Fruit fly (Drosophila melanogaster) whole organism, embryonic: ENCODE results near the gene CG14818.
A peak's percentile ranks its signal among the peaks of the same experiment; 100 is the strongest.

Source experiments
- CG10321 ChIP-seq: fragments of 200-800 bp; sonication (Bioruptor generic); IDR thresholded peaks from 2 replicates; pipeline ENCODE4 v1.3.6; 2022; ENCODE audit warnings: missing biosample characterization, missing genetic modification characterization
- CG11696 ChIP-seq: fragments of 200-800 bp; sonication (Bioruptor generic); IDR thresholded peaks from 2 replicates; pipeline ENCODE4 v1.3.6; 2022; ENCODE audit warnings: missing biosample characterization, missing genetic modification characterization
- CG12744 ChIP-seq: fragments of 200-800 bp; sonication (Bioruptor generic); optimal IDR thresholded peaks from 2 replicates; lab custom pipeline; 2016; ENCODE audit warnings: missing biosample characterization, missing genetic modification characterization
- CG13424 ChIP-seq: fragments of 200-800 bp; sonication (Bioruptor generic); optimal IDR thresholded peaks from 2 replicates; lab custom pipeline; 2019; ENCODE audit warnings: missing biosample characterization, mild to moderate bottlenecking, missing genetic modification characterization, moderate library complexity
- CG14710 ChIP-seq: fragments of 200-800 bp; sonication (Bioruptor generic); optimal IDR thresholded peaks from 3 replicates; lab custom pipeline; 2019; ENCODE audit warnings: missing biosample characterization, mild to moderate bottlenecking, missing genetic modification characterization, moderate library complexity
- CG15011 ChIP-seq: fragments of 200-800 bp; sonication (Bioruptor generic); optimal IDR thresholded peaks from 3 replicates; lab custom pipeline; 2018; ENCODE audit warnings: missing biosample characterization, mild to moderate bottlenecking, missing genetic modification characterization
- CG17829 ChIP-seq: fragments of 200-800 bp; optimal IDR thresholded peaks from 2 replicates; lab custom pipeline; 2019; ENCODE audit warnings: missing biosample characterization, mild to moderate bottlenecking, missing genetic modification characterization, moderate library complexity
- CG1792 ChIP-seq: fragments of 200-800 bp; sonication (Bioruptor generic); optimal IDR thresholded peaks from 2 replicates; lab custom pipeline; 2016; ENCODE audit warnings: missing biosample characterization, missing genetic modification characterization
- CG18011 ChIP-seq: fragments of 200-800 bp; sonication (Bioruptor generic); optimal IDR thresholded peaks from 2 replicates; lab custom pipeline; 2017; ENCODE audit warnings: missing biosample characterization, missing genetic modification characterization, mild to moderate bottlenecking, moderate library complexity, missing genotype
- CG2199 ChIP-seq: fragments of 200-800 bp; sonication (Bioruptor generic); IDR thresholded peaks from 3 replicates; pipeline ENCODE4 v1.3.6; 2022; ENCODE audit warnings: missing biosample characterization, missing genetic modification characterization
- CG30431 ChIP-seq: fragments of 200-800 bp; sonication (Bioruptor generic); optimal IDR thresholded peaks from 2 replicates; lab custom pipeline; 2017; ENCODE audit warnings: missing biosample characterization, missing genetic modification characterization
- CG6254 ChIP-seq: fragments of 200-800 bp; sonication (Bioruptor generic); optimal IDR thresholded peaks from 3 replicates; lab custom pipeline; 2017; ENCODE audit warnings: mild to moderate bottlenecking, missing biosample characterization, missing genetic modification reagents, missing genetic modification characterization
- CG6791 ChIP-seq: fragments of 200-800 bp; sonication (Bioruptor generic); IDR thresholded peaks from 3 replicates; pipeline ENCODE4 v1.3.6; 2022; ENCODE audit warnings: missing biosample characterization, missing genetic modification characterization; ENCODE audit not compliant: partially characterized antibody
- CG7271 ChIP-seq: fragments of 200-800 bp; sonication (Bioruptor generic); optimal IDR thresholded peaks from 2 replicates; lab custom pipeline; 2018; ENCODE audit warnings: missing biosample characterization, mild to moderate bottlenecking, missing genetic modification characterization, moderate library complexity
- CG7839 ChIP-seq: fragments of 200-800 bp; sonication (Bioruptor generic); optimal IDR thresholded peaks from 3 replicates; lab custom pipeline; 2018; ENCODE audit warnings: missing biosample characterization, mild to moderate bottlenecking, missing genetic modification characterization, moderate library complexity
- CG8290 ChIP-seq, 3 experiments: fragments of 200-800 bp; sonication (Bioruptor generic); optimal IDR thresholded peaks; 2 replicates each; lab custom pipeline; 2016 to 2019; ENCODE audit warnings: missing biosample characterization in 3 of 3, missing genetic modification characterization in 3 of 3, mild to moderate bottlenecking in 2 of 3, moderate library complexity in 1 of 3
- CG8388 ChIP-seq: fragments of 200-800 bp; sonication (Bioruptor generic); optimal IDR thresholded peaks from 2 replicates; lab custom pipeline; 2019; ENCODE audit warnings: missing biosample characterization, mild to moderate bottlenecking, missing genetic modification characterization, moderate library complexity
- CoRest ChIP-seq: fragments of 200-800 bp; sonication (Bioruptor generic); optimal IDR thresholded peaks from 3 replicates; lab custom pipeline; 2018; ENCODE audit warnings: missing biosample characterization, mild to moderate bottlenecking, missing genetic modification characterization, moderate library complexity
- Dref ChIP-seq: fragments of 200-800 bp; sonication (Bioruptor generic); IDR thresholded peaks from 2 replicates; pipeline ENCODE4 v1.3.6; 2022; ENCODE audit warnings: missing biosample characterization, missing genetic modification characterization
- HLH54F ChIP-seq: fragments of 200-800 bp; sonication (Bioruptor generic); optimal IDR thresholded peaks from 3 replicates; lab custom pipeline; 2016; ENCODE audit warnings: missing biosample characterization, missing genetic modification characterization
- Hey ChIP-seq: fragments of 200-800 bp; sonication (Bioruptor generic); optimal IDR thresholded peaks from 3 replicates; lab custom pipeline; 2018; ENCODE audit warnings: missing biosample characterization, mild to moderate bottlenecking, missing genetic modification characterization
- Lhr ChIP-seq: fragments of 200-800 bp; sonication (Bioruptor generic); optimal IDR thresholded peaks from 3 replicates; lab custom pipeline; 2017; ENCODE audit warnings: mild to moderate bottlenecking, missing biosample characterization, missing genetic modification reagents, missing genetic modification characterization
- Nf-YB ChIP-seq: fragments of 200-800 bp; sonication (Bioruptor generic); optimal IDR thresholded peaks from 3 replicates; lab custom pipeline; 2019; ENCODE audit warnings: missing biosample characterization, mild to moderate bottlenecking, missing genetic modification characterization, moderate library complexity
- Pdp1 ChIP-seq, 2 experiments: fragments of 200-800 bp; sonication (Bioruptor generic); optimal IDR thresholded peaks; 3 replicates each; lab custom pipeline; 2016; ENCODE audit warnings: missing biosample characterization in 2 of 2, missing genetic modification characterization in 2 of 2, mild to moderate bottlenecking in 1 of 2, moderate library complexity in 1 of 2
- Sry-δ ChIP-seq: fragments of 200-800 bp; sonication (Bioruptor generic); optimal IDR thresholded peaks from 2 replicates; lab custom pipeline; 2016; ENCODE audit warnings: missing biosample characterization, missing genetic modification characterization
- TFAM ChIP-seq: fragments of 200-800 bp; sonication (Bioruptor generic); optimal IDR thresholded peaks from 2 replicates; lab custom pipeline; 2017; ENCODE audit warnings: missing biosample characterization, missing genetic modification characterization, inconsistent platforms
- Vsx1 ChIP-seq: fragments of 200-800 bp; sonication (Bioruptor generic); optimal IDR thresholded peaks from 2 replicates; lab custom pipeline; 2017; ENCODE audit warnings: missing biosample characterization, mild to moderate bottlenecking, missing genetic modification characterization, missing genetic modification reagents
- Xrp1 ChIP-seq: fragments of 200-800 bp; sonication (Bioruptor generic); IDR thresholded peaks from 2 replicates; pipeline ENCODE4 v1.3.6; 2022; ENCODE audit warnings: missing biosample characterization, missing genetic modification characterization
- ab ChIP-seq: fragments of 200-800 bp; sonication (Bioruptor generic); optimal IDR thresholded peaks from 2 replicates; lab custom pipeline; 2016; ENCODE audit warnings: missing biosample characterization, missing genetic modification characterization
- bowl ChIP-seq: fragments of 200-800 bp; sonication (Bioruptor generic); IDR thresholded peaks from 2 replicates; pipeline ENCODE4 v1.3.6; 2022; ENCODE audit warnings: missing biosample characterization, missing genetic modification characterization
- cato ChIP-seq: fragments of 200-800 bp; sonication (Bioruptor generic); optimal IDR thresholded peaks from 2 replicates; lab custom pipeline; 2016; ENCODE audit warnings: missing biosample characterization, missing genetic modification characterization, borderline replicate concordance
- caup ChIP-seq: fragments of 200-800 bp; sonication (Bioruptor generic); optimal IDR thresholded peaks from 3 replicates; lab custom pipeline; 2017; ENCODE audit warnings: missing biosample characterization, mild to moderate bottlenecking, missing genetic modification characterization, moderate library complexity; ENCODE audit not compliant: severe bottlenecking
- ci ChIP-seq: fragments of 200-800 bp; sonication (Bioruptor generic); IDR thresholded peaks from 3 replicates; pipeline ENCODE4 v1.3.6; 2022; ENCODE audit warnings: missing biosample characterization, missing genetic modification characterization
- fu2 ChIP-seq: fragments of 200-800 bp; sonication (Bioruptor generic); optimal IDR thresholded peaks from 2 replicates; lab custom pipeline; 2016; ENCODE audit warnings: missing biosample characterization, missing genetic modification characterization
- gcm2 ChIP-seq: fragments of 200-800 bp; sonication (Bioruptor generic); optimal IDR thresholded peaks from 2 replicates; lab custom pipeline; 2016; ENCODE audit warnings: missing biosample characterization, missing genetic modification characterization
- gfzf ChIP-seq: fragments of 200-800 bp; sonication (Bioruptor generic); optimal IDR thresholded peaks from 2 replicates; lab custom pipeline; 2016; ENCODE audit warnings: missing biosample characterization, mild to moderate bottlenecking, missing genetic modification characterization, moderate library complexity
- ham ChIP-seq: fragments of 200-800 bp; sonication (Bioruptor generic); IDR thresholded peaks from 2 replicates; pipeline ENCODE4 v1.3.6; 2022; ENCODE audit warnings: missing biosample characterization, missing genetic modification characterization
- jing ChIP-seq: fragments of 200-800 bp; sonication (Bioruptor generic); optimal IDR thresholded peaks from 2 replicates; lab custom pipeline; 2018; ENCODE audit warnings: missing biosample characterization, mild to moderate bottlenecking, missing genetic modification characterization
- mam ChIP-seq: fragments of 200-800 bp; sonication (Bioruptor generic); optimal IDR thresholded peaks from 3 replicates; lab custom pipeline; 2016; ENCODE audit warnings: missing biosample characterization, missing genetic modification characterization
- nom ChIP-seq: fragments of 200-800 bp; sonication (Bioruptor generic); optimal IDR thresholded peaks from 2 replicates; lab custom pipeline; 2017; ENCODE audit warnings: missing biosample characterization, missing genetic modification characterization, mild to moderate bottlenecking, moderate library complexity, missing genetic modification reagents
- oc ChIP-seq: fragments of 200-800 bp; sonication (Bioruptor generic); optimal IDR thresholded peaks from 2 replicates; lab custom pipeline; 2018; ENCODE audit warnings: missing biosample characterization, mild to moderate bottlenecking, missing genetic modification characterization, moderate library complexity
- pum ChIP-seq: fragments of 200-800 bp; sonication (Bioruptor generic); optimal IDR thresholded peaks from 2 replicates; lab custom pipeline; 2016; ENCODE audit warnings: missing biosample characterization, missing genetic modification characterization
- pzg ChIP-seq: fragments of 200-800 bp; sonication (Bioruptor generic); optimal IDR thresholded peaks from 3 replicates; lab custom pipeline; 2018; ENCODE audit warnings: missing biosample characterization, mild to moderate bottlenecking, missing genetic modification characterization, moderate library complexity
- row ChIP-seq: fragments of 200-800 bp; sonication (Bioruptor generic); IDR thresholded peaks from 3 replicates; pipeline ENCODE4 v1.3.6; 2022; ENCODE audit warnings: missing biosample characterization, missing genetic modification characterization
- sens ChIP-seq: fragments of 200-800 bp; sonication (Bioruptor generic); peaks from one replicate; lab custom pipeline; 2016; ENCODE audit warnings: missing biosample characterization, missing genetic modification characterization
- sqz ChIP-seq: fragments of 200-800 bp; sonication (Bioruptor generic); optimal IDR thresholded peaks from 3 replicates; lab custom pipeline; 2018; ENCODE audit warnings: missing biosample characterization, mild to moderate bottlenecking, missing genetic modification characterization
- tap ChIP-seq: fragments of 200-800 bp; optimal IDR thresholded peaks from 3 replicates; lab custom pipeline; 2019; ENCODE audit warnings: missing biosample characterization, mild to moderate bottlenecking, missing genetic modification characterization, moderate library complexity

CG14818 gene

dm6 chrX:1830396-1831218 is 49.0 kb downstream of the CG14818 start (continued):
- TF ChIP-seq pzg (peak; percentile 18), bowl (GFP tag; lab: Robert Waterston, UW) (peak; percentile 95), CG6791 (GFP tag; lab: Robert Waterston, UW) (no peak), Hey (peak; percentile 69), Vsx1 (peak; percentile 90), Nf-YB (GFP tag; lab: Kevin White, UChicago) (peak; percentile 83), CG14710 (tag; lab: Kevin White, UChicago) (peak; percentile 90), gcm2 (GFP tag; lab: Kevin White, UChicago) (peak; percentile 95), CG7839 (tag; lab: Kevin White, UChicago) (peak; percentile 97), cato (peak; percentile 88), gfzf (GFP tag; lab: Kevin White, UChicago) (peak; percentile 10), CG12744 (GFP tag; lab: Kevin White, UChicago) (peak; percentile 94), CG1792 (GFP tag; lab: Kevin White, UChicago) (peak; percentile 89), sqz (GFP tag; lab: Kevin White, UChicago) (peak; percentile 90), caup (GFP tag; lab: Kevin White, UChicago) (peak; percentile 95), Lhr (GFP tag; lab: Kevin White, UChicago) (peak; percentile 82), CG7271 (tag; lab: Kevin White, UChicago) (peak; percentile 75), CG6254 (GFP tag; lab: Kevin White, UChicago) (peak; percentile 89), CG8290 (GFP tag; optimal IDR thresholded peaks at IDR 0.05; lab: Kevin White, UChicago) (peak; percentile 81), CG8290 (tag; optimal IDR thresholded peaks at IDR 0.05; lab: Kevin White, UChicago) (peak in 1 of 2 experiments; percentile 99), TFAM (peak; percentile 79), nom (GFP tag; lab: Kevin White, UChicago) (peak; percentile 93), Pdp1 (GFP tag; optimal IDR thresholded peaks at IDR 0.05; lab: Kevin White, UChicago) (peak; percentile 92 to 93), pum (GFP tag; lab: Kevin White, UChicago) (peak; percentile 93), jing (GFP tag; lab: Kevin White, UChicago) (peak; percentile 91), CoRest (tag; lab: Kevin White, UChicago) (peak; percentile 97), CG10321 (peak; percentile 76), Xrp1 (GFP tag; lab: Robert Waterston, UW) (peak; percentile 97), fu2 (GFP tag; lab: Kevin White, UChicago) (peak; percentile 93), ham (peak; percentile 82; the same call in 1 of the 2 replicates), CG18011 (GFP tag; lab: Kevin White, UChicago) (peak; percentile 81), CG11696 (GFP tag; lab: Robert Waterston, UW) (peak; percentile 93), mam (GFP tag; lab: Kevin White, UChicago) (peak; percentile 95), ci (GFP tag; lab: Robert Waterston, UW) (peak; percentile 99), CG17829 (tag; lab: Kevin White, UChicago) (peak; percentile 94), sens (GFP tag; lab: Kevin White, UChicago) (peak; percentile 98), CG15011 (GFP tag; lab: Kevin White, UChicago) (peak; percentile 94), tap (tag; lab: Kevin White, UChicago) (peak; percentile 96), oc (tag; lab: Kevin White, UChicago) (peak; percentile 98), CG2199 (peak; percentile 99), row (GFP tag; lab: Robert Waterston, UW) (peak; percentile 98), HLH54F (GFP tag; lab: Kevin White, UChicago) (peak; percentile 92), CG8388 (GFP tag; lab: Kevin White, UChicago) (peak; percentile 95), CG13424 (peak; percentile 94), CG30431 (GFP tag; lab: Kevin White, UChicago) (peak; percentile 80), ab (GFP tag; lab: Kevin White, UChicago) (peak; percentile 93), Sry-δ (GFP tag; lab: Kevin White, UChicago) (peak; percentile 61), Dref (GFP tag; lab: Robert Waterston, UW) (peak; percentile 40; the same call in 1 of the 2 replicates)
